Worm (Caenorhabditis elegans): ENCODE data around the gene rbm-34.

DNA sequence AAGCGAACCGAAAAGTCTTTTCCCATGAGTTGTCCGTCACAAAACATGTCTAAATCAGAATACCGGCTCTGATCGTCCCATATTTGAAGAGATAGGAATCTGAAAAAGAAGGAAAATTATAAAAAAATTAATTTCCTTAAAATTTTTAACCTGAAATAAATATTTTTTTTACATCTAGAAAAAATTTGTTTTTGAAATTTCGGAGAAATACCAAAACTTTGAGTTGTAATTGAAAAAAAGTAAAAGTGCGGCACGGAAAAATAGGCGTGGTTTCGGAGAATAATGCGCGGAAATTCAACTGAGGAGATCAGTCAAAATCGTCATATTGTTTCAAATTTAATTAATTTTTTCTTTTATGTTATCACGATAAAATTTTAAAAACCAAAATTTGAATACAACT lies 4.3 kb downstream of the rbm-34 start, which contains the start of gene F11A10.6:
- TF ChIP-seq fkh-10 (GFP tag; optimal IDR thresholded peaks at IDR 0.05), result no peak
- no peak for TF ChIP-seq nfya-1 (tag; optimal IDR thresholded peaks at IDR 0.05)
- no peak for TF ChIP-seq tbx-2 (tag; optimal IDR thresholded peaks at IDR 0.05)
- no peak for TF ChIP-seq pqm-1 (tag; optimal IDR thresholded peaks at IDR 0.05)
- no peak for TF ChIP-seq ceh-34 (tag; optimal IDR thresholded peaks at IDR 0.05)
- no peak for TF ChIP-seq mec-3 (tag; optimal IDR thresholded peaks at IDR 0.05; ENCODE audit: borderline replicate concordance)
- TF ChIP-seq unc-86 (tag; optimal IDR thresholded peaks at IDR 0.05), result no peak
- no peak for TF ChIP-seq zip-5 (tag; optimal IDR thresholded peaks at IDR 0.05)
- TF ChIP-seq pha-4 (tag; optimal IDR thresholded peaks at IDR 0.05), result no peak
- no peak for TF ChIP-seq nhr-11 (tag; optimal IDR thresholded peaks at IDR 0.05)
- no peak for TF ChIP-seq ahr-1 (tag; optimal IDR thresholded peaks at IDR 0.05)
- TF ChIP-seq fax-1 (tag; optimal IDR thresholded peaks at IDR 0.05), result no peak
- no peak for TF ChIP-seq C38D4.7 (GFP tag; optimal IDR thresholded peaks at IDR 0.05)
- no peak for TF ChIP-seq ets-4 (tag; optimal IDR thresholded peaks at IDR 0.05)
